Worm (Caenorhabditis elegans): Measurements from ENCODE around the gene K08F4.12.

Gene K08F4.12

DNA sequence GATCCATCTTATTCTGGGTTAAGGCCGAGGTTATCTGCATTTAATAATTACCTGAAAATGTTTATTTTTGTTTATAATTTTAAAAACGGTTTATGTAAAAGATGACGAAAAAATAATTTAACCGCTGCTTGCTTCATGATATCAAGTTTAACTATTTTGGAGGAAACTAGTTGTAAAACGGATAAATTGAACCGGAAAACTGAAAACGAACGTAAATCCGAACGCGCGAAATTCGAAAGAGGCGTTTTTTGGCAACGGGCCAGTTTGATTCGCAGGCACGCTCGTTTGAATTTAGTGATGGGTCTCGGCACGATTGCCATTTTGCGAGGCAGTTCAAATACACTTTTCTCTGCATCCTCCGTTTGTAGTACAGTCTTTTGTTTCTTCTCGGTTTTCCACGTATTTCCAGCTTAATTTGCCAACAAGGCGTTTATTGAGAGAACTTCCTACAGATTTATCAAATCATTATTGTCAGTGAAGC is 9.0 kb upstream of the K08F4.12 start, which contains the start of the genes gtbp-1 and K08F4.3 (continued):
- TF ChIP-seq tbx-2 (tag; optimal IDR thresholded peaks at IDR 0.05) (no peak), lin-35 (GFP tag; optimal IDR thresholded peaks at IDR 0.05) (peak; percentile 92 to 97), C16A3.4 (tag; optimal IDR thresholded peaks at IDR 0.05) (peak; percentile 75)

DNA sequence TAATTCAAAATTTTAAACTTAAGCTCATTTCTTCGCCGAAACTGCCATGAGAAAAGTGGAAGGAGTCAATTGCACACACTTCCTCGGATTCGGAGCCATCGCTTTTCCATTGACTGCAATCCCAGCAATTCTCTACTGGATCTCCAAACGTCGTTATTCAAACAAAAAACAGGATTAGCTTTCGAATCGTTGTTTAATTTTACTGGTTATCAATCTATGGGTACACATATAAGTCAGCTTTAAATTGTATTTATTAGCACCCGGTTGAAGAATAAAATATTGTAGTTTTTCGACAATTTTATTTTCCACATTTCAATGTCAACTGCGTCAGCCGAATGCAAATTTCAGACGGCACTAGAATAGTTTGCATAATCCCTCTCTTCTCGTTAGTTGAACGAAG is 7.9 kb upstream of the K08F4.12 start, which contains the start of gene glt-3:
Gene glt-3, plus strand, starts transcription at position 301 of the 400 bp plus-strand sequence.
- no peak for TF ChIP-seq nhr-71 (tag; optimal IDR thresholded peaks at IDR 0.05)
- no peak for TF ChIP-seq nhr-76 (tag; optimal IDR thresholded peaks at IDR 0.05)
- TF ChIP-seq nhr-237 (tag; optimal IDR thresholded peaks at IDR 0.05), result no peak
- TF ChIP-seq hpl-2 (GFP tag; optimal IDR thresholded peaks at IDR 0.05), result no peak
- TF ChIP-seq egl-27 (tag; optimal IDR thresholded peaks at IDR 0.05), result no peak

DNA sequence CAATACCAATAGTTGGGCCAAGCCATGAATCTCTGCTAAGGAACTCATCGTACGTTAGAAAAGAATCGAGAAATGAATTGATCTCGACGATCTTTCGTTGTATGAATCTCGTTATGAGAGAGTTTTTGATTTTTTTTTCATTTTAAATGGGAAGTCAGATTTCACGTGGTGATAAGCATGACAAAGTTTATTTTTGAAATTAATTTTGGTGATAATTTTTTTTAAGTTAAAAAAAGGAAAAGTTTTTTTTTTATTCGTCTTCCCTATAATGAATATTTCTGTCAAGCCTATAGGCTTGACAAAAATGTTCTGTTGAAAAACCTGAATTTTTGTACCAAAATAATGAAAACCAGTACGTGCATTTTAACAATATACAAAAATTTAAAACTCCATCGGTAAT is 2.1 kb upstream of the K08F4.12 start, which contains the start of gene K08F4.5:
Gene K08F4.5, minus strand, starts transcription at position 101 of the 400 bp plus-strand sequence.
- TF ChIP-seq vab-15 (tag; optimal IDR thresholded peaks at IDR 0.05) (no peak), nhr-11 (tag; optimal IDR thresholded peaks at IDR 0.05) (no peak), ceh-88 (GFP tag; IDR thresholded peaks at IDR 0.05) (no peak), rnt-1 (tag; optimal IDR thresholded peaks at IDR 0.05) (no peak), C16A3.4 (tag; optimal IDR thresholded peaks at IDR 0.05) (no peak), hpl-2 (GFP tag; optimal IDR thresholded peaks at IDR 0.05) (no peak), hlh-17 (GFP tag; optimal IDR thresholded peaks at IDR 0.05; ENCODE audit: borderline replicate concordance) (no peak), lin-13 (GFP tag; optimal IDR thresholded peaks at IDR 0.05) (no peak), unc-62 (GFP tag; optimal IDR thresholded peaks at IDR 0.05) (no peak), nhr-12 (tag; optimal IDR thresholded peaks at IDR 0.05) (no peak), nhr-84 (tag; optimal IDR thresholded peaks at IDR 0.05) (no peak), lir-3 (tag; optimal IDR thresholded peaks at IDR 0.05; ENCODE audit: poor library complexity) (no peak), lin-15B (tag; optimal IDR thresholded peaks at IDR 0.05) (no peak)

DNA sequence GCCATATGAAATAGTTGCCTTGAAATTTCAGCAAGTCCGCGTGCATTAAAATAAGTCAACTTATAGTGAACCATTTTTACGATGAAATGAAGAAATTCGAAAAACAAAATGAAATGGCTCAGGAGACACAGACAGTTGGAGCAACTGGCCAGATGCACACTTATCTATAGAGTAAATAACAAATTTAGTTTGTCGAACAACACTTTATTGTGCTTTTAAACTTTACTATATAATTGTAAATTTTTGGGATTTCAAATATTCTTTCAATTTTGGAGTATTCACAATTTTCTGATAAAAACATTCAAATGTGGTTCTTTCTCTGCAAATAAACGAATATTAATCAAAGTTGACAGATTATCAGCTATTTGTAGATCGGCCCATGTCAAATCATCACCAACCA is 2.2 kb downstream of the K08F4.12 start, which contains the start of gene gst-3:
Gene gst-3, minus strand, starts transcription at position 101 of the 400 bp plus-strand sequence.
- TF ChIP-seq vab-15 (tag; optimal IDR thresholded peaks at IDR 0.05) (no peak), alr-1 (tag; optimal IDR thresholded peaks at IDR 0.05; ENCODE audit: borderline replicate concordance) (no peak), sox-4 (tag; optimal IDR thresholded peaks at IDR 0.05) (no peak), ceh-82 (tag; optimal IDR thresholded peaks at IDR 0.05) (no peak), lir-3 (tag; optimal IDR thresholded peaks at IDR 0.05; ENCODE audit: poor library complexity) (no peak), jun-1 (tag; optimal IDR thresholded peaks at IDR 0.05) (no peak), ces-1 (GFP tag; optimal IDR thresholded peaks at IDR 0.05) (no peak), C16A3.4 (tag; optimal IDR thresholded peaks at IDR 0.05) (no peak)

DNA sequence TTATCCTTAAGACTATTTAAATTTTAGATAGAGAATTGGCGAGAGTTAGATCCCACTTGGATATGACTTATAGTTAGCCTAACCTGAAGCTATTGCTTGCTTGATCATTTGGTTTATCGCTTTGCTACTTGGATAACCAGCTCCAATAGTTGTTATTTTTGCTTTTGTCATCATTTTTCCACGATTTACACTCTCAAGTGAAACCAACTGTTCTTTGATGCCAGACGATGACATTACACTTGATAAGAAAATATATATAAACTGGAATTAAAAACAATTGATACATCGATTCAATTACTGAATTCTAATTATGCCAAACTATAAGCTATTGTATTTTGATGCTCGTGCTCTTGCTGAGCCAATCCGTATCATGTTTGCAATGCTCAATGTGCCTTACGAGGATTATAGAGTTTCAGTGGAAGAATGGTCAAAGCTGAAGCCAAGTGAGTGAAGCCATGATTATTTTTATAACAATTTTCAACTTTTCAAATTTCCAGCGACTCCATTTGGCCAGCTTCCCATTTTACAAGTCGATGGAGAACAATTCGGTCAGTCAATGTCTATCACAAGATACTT is 4.1 kb downstream of the K08F4.12 start, which contains the start of the genes gst-2, gst-4 and dhs-12:
Gene gst-2, minus strand, starts transcription at position 132 of the 576 bp plus-strand sequence.
Gene gst-4, plus strand, starts transcription at position 296 of the 576 bp plus-strand sequence.
Gene dhs-12, plus strand, starts transcription at position 526 of the 576 bp plus-strand sequence.
- no peak for TF ChIP-seq lir-3 (tag; optimal IDR thresholded peaks at IDR 0.05; ENCODE audit: poor library complexity)
- TF ChIP-seq snpc-4 (tag; optimal IDR thresholded peaks at IDR 0.05), result no peak
- TF ChIP-seq elt-2 (tag; optimal IDR thresholded peaks at IDR 0.05), result peak; percentile 8
- no peak for TF ChIP-seq aha-1 (tag; optimal IDR thresholded peaks at IDR 0.05)
- TF ChIP-seq skn-1 (tag; optimal IDR thresholded peaks at IDR 0.05), result peak; percentile 83
- TF ChIP-seq ceh-8 (GFP tag; optimal IDR thresholded peaks at IDR 0.05), result no peak
- TF ChIP-seq sptf-1 (tag; optimal IDR thresholded peaks at IDR 0.05), result no peak
- TF ChIP-seq nhr-19 (GFP tag; conservative IDR thresholded peaks at IDR 0.05), result 0 out of 2 replicates have a peak, but pooled peaks have one; percentile 15
- no peak for TF ChIP-seq snu-23 (GFP tag; optimal IDR thresholded peaks at IDR 0.05)
- no peak for TF ChIP-seq ces-1 (GFP tag; optimal IDR thresholded peaks at IDR 0.05)
- no peak for TF ChIP-seq hlh-4 (tag; optimal IDR thresholded peaks at IDR 0.05)
